Worm (Caenorhabditis elegans): ENCODE results near the gene Y71H2AM.29.

The Y71H2AM.29 gene

ce11 chrIII:2832483-2832882, at the start of gene Y71H2AM.29:
Gene Y71H2AM.29, plus strand, starts transcription at chrIII:2832783.
- TF ChIP-seq tab-1 (GFP tag; IDR thresholded peaks at IDR 0.05) (no peak), ztf-23 (GFP tag; IDR thresholded peaks at IDR 0.05) (no peak), flt-1 (GFP tag; IDR thresholded peaks at IDR 0.05) (no peak), cog-1 (tag; optimal IDR thresholded peaks at IDR 0.05) (no peak), klf-2 (GFP tag; conservative IDR thresholded peaks at IDR 0.05) (no peak), ztf-29 (GFP tag; IDR thresholded peaks at IDR 0.05) (no peak), ref-1 (GFP tag; conservative IDR thresholded peaks at IDR 0.05) (no peak), T22C8.4 (GFP tag; IDR thresholded peaks at IDR 0.05) (no peak)

- peak; percentile 89 for TF ChIP-seq flt-1 (GFP tag; IDR thresholded peaks at IDR 0.05)
- peak; percentile 27 for TF ChIP-seq med-1 (GFP tag; optimal IDR thresholded peaks at IDR 0.05; ENCODE audit: insufficient read depth)
- TF ChIP-seq tab-1 (GFP tag; IDR thresholded peaks at IDR 0.05), result 0 out of 2 replicates have a peak, but pooled peaks have one; percentile 74
- TF ChIP-seq ref-1 (GFP tag; conservative IDR thresholded peaks at IDR 0.05), result no peak
- peak; percentile 79 for TF ChIP-seq ztf-23 (GFP tag; IDR thresholded peaks at IDR 0.05)
- peak; percentile 76 for TF ChIP-seq cog-1 (tag; optimal IDR thresholded peaks at IDR 0.05)
- peak; percentile 79 for TF ChIP-seq T22C8.4 (GFP tag; IDR thresholded peaks at IDR 0.05)
- TF ChIP-seq ztf-29 (GFP tag; IDR thresholded peaks at IDR 0.05), result peak; percentile 19; the same call in 1 of the 2 replicates
- 0 out of 2 replicates have a peak, but pooled peaks have one; percentile 4 for TF ChIP-seq klf-2 (GFP tag; conservative IDR thresholded peaks at IDR 0.05)
Measured at ce11 chrIII:2785840-2786239, 46.7 kb upstream of the Y71H2AM.29 start, which contains the start of gene Y71H2AM.20. Gene Y71H2AM.20, minus strand, starts transcription at chrIII:2785948.

- TF ChIP-seq ref-1 (GFP tag; conservative IDR thresholded peaks at IDR 0.05) (no peak), klf-2 (GFP tag; conservative IDR thresholded peaks at IDR 0.05) (no peak), ztf-29 (GFP tag; IDR thresholded peaks at IDR 0.05) (no peak), med-1 (GFP tag; optimal IDR thresholded peaks at IDR 0.05; ENCODE audit: insufficient read depth) (no peak), ztf-23 (GFP tag; IDR thresholded peaks at IDR 0.05) (no peak), flt-1 (GFP tag; IDR thresholded peaks at IDR 0.05) (no peak), tab-1 (GFP tag; IDR thresholded peaks at IDR 0.05) (no peak), cog-1 (tag; optimal IDR thresholded peaks at IDR 0.05) (no peak), T22C8.4 (GFP tag; IDR thresholded peaks at IDR 0.05) (no peak)
Measured at ce11 chrIII:2786740-2787139, 45.8 kb upstream of the Y71H2AM.29 start, which contains the start of gene nduc-2. Gene nduc-2, plus strand, starts transcription at chrIII:2786852.

ce11 chrIII:2787979-2788491, 44.5 kb upstream of the Y71H2AM.29 start, which contains the start of gene tbcc-1:
Gene tbcc-1, plus strand, starts transcription at chrIII:2788441.
- TF ChIP-seq T22C8.4 (GFP tag; IDR thresholded peaks at IDR 0.05), result 0 out of 2 replicates have a peak, but pooled peaks have one; percentile 8
- TF ChIP-seq tab-1 (GFP tag; IDR thresholded peaks at IDR 0.05), result no peak

ce11 chrIII:2794057-2794456, 38.5 kb upstream of the Y71H2AM.29 start:
- TF ChIP-seq cog-1 (tag; optimal IDR thresholded peaks at IDR 0.05) (no peak), ztf-29 (GFP tag; IDR thresholded peaks at IDR 0.05) (no peak), flt-1 (GFP tag; IDR thresholded peaks at IDR 0.05) (no peak), ref-1 (GFP tag; conservative IDR thresholded peaks at IDR 0.05) (no peak), ztf-23 (GFP tag; IDR thresholded peaks at IDR 0.05) (no peak), klf-2 (GFP tag; conservative IDR thresholded peaks at IDR 0.05) (no peak), T22C8.4 (GFP tag; IDR thresholded peaks at IDR 0.05) (no peak), tab-1 (GFP tag; IDR thresholded peaks at IDR 0.05) (no peak), med-1 (GFP tag; optimal IDR thresholded peaks at IDR 0.05; ENCODE audit: insufficient read depth) (no peak)

ce11 chrIII:2795442-2796023, 37.0 kb upstream of the Y71H2AM.29 start:
- TF ChIP-seq cog-1 (tag; optimal IDR thresholded peaks at IDR 0.05) (no peak), flt-1 (GFP tag; IDR thresholded peaks at IDR 0.05) (0 out of 2 replicates have a peak, but pooled peaks have one; percentile 5), tab-1 (GFP tag; IDR thresholded peaks at IDR 0.05) (no peak), ztf-29 (GFP tag; IDR thresholded peaks at IDR 0.05) (0 out of 2 replicates have a peak, but pooled peaks have one; percentile 42), ref-1 (GFP tag; conservative IDR thresholded peaks at IDR 0.05) (no peak)

- TF ChIP-seq tab-1 (GFP tag; IDR thresholded peaks at IDR 0.05) (0 out of 2 replicates have a peak, but pooled peaks have one; percentile 33), med-1 (GFP tag; optimal IDR thresholded peaks at IDR 0.05; ENCODE audit: insufficient read depth) (no peak)
Measured at ce11 chrIII:2800743-2801142, 31.8 kb upstream of the Y71H2AM.29 start.

- TF ChIP-seq ztf-23 (GFP tag; IDR thresholded peaks at IDR 0.05) (no peak), T22C8.4 (GFP tag; IDR thresholded peaks at IDR 0.05) (no peak), flt-1 (GFP tag; IDR thresholded peaks at IDR 0.05) (no peak), med-1 (GFP tag; optimal IDR thresholded peaks at IDR 0.05; ENCODE audit: insufficient read depth) (no peak), klf-2 (GFP tag; conservative IDR thresholded peaks at IDR 0.05) (no peak), tab-1 (GFP tag; IDR thresholded peaks at IDR 0.05) (no peak)
Measured at ce11 chrIII:2801800-2802515, 30.6 kb upstream of the Y71H2AM.29 start, which contains the start of the genes twk-45 and Y71H2AM.25. Gene twk-45, minus strand, starts transcription at chrIII:2801900. Gene Y71H2AM.25, plus strand, starts transcription at chrIII:2802465.

ce11 chrIII:2804461-2804860, 28.1 kb upstream of the Y71H2AM.29 start:
- TF ChIP-seq med-1 (GFP tag; optimal IDR thresholded peaks at IDR 0.05; ENCODE audit: insufficient read depth), result no peak
- no peak for TF ChIP-seq cog-1 (tag; optimal IDR thresholded peaks at IDR 0.05)
- no peak for TF ChIP-seq tab-1 (GFP tag; IDR thresholded peaks at IDR 0.05)
- no peak for TF ChIP-seq ztf-29 (GFP tag; IDR thresholded peaks at IDR 0.05)
- TF ChIP-seq flt-1 (GFP tag; IDR thresholded peaks at IDR 0.05), result no peak
- no peak for TF ChIP-seq ztf-23 (GFP tag; IDR thresholded peaks at IDR 0.05)
- no peak for TF ChIP-seq T22C8.4 (GFP tag; IDR thresholded peaks at IDR 0.05)
